Fruit fly (Drosophila melanogaster) whole organism, embryonic: ENCODE data around the gene CG15543.

ENCODE experiments used
- Antp ChIP-seq: fragments of 200-800 bp; sonication (Bioruptor generic); optimal IDR thresholded peaks from 3 replicates; lab custom pipeline; 2016; ENCODE audit warnings: missing biosample characterization, missing genetic modification characterization
- Asciz ChIP-seq: fragments of 200-800 bp; sonication (Bioruptor generic); optimal IDR thresholded peaks from 2 replicates; lab custom pipeline; 2017; ENCODE audit warnings: missing biosample characterization, mild to moderate bottlenecking, missing genetic modification characterization, missing genetic modification reagents
- Atf3 ChIP-seq: fragments of 200-800 bp; sonication (Bioruptor generic); optimal IDR thresholded peaks from 3 replicates; lab custom pipeline; 2016; ENCODE audit warnings: missing biosample characterization, missing genetic modification characterization
- B-H1 ChIP-seq: fragments of 200-800 bp; sonication (Bioruptor generic); IDR thresholded peaks from 3 replicates; pipeline ENCODE4 v1.3.6; 2022; ENCODE audit warnings: missing biosample characterization, missing genetic modification characterization
- CG10321 ChIP-seq: fragments of 200-800 bp; sonication (Bioruptor generic); IDR thresholded peaks from 2 replicates; pipeline ENCODE4 v1.3.6; 2022; ENCODE audit warnings: missing biosample characterization, missing genetic modification characterization
- CG10431 ChIP-seq: fragments of 200-800 bp; sonication (Bioruptor generic); optimal IDR thresholded peaks from 3 replicates; lab custom pipeline; 2018; ENCODE audit warnings: missing biosample characterization, mild to moderate bottlenecking, missing genetic modification characterization
- CG10654 ChIP-seq: fragments of 200-800 bp; sonication (Bioruptor generic); optimal IDR thresholded peaks from 2 replicates; lab custom pipeline; 2016; ENCODE audit warnings: missing biosample characterization, missing genetic modification characterization
- CG11723 ChIP-seq: fragments of 200-800 bp; sonication (Bioruptor generic); optimal IDR thresholded peaks from 2 replicates; lab custom pipeline; 2017; ENCODE audit warnings: missing biosample characterization, mild to moderate bottlenecking, missing genetic modification characterization
- CG12659 ChIP-seq: fragments of 200-800 bp; sonication (Bioruptor generic); optimal IDR thresholded peaks from 3 replicates; lab custom pipeline; 2017; ENCODE audit warnings: mild to moderate bottlenecking, missing biosample characterization, missing genetic modification reagents, missing genetic modification characterization
- CG13624 ChIP-seq: fragments of 200-800 bp; sonication (Bioruptor generic); optimal IDR thresholded peaks from 2 replicates; lab custom pipeline; 2016; ENCODE audit warnings: missing biosample characterization, missing genetic modification characterization
- CG15011 ChIP-seq: fragments of 200-800 bp; sonication (Bioruptor generic); optimal IDR thresholded peaks from 3 replicates; lab custom pipeline; 2018; ENCODE audit warnings: missing biosample characterization, mild to moderate bottlenecking, missing genetic modification characterization
- CG1603 ChIP-seq: fragments of 200-800 bp; sonication (Bioruptor generic); optimal IDR thresholded peaks from 2 replicates; lab custom pipeline; 2019; ENCODE audit warnings: missing biosample characterization, mild to moderate bottlenecking, missing genetic modification characterization, moderate library complexity
- CG16815 ChIP-seq: fragments of 200-800 bp; sonication (Bioruptor generic); optimal IDR thresholded peaks from 3 replicates; lab custom pipeline; 2017; ENCODE audit warnings: missing biosample characterization, mild to moderate bottlenecking, missing genetic modification characterization
- CG30403 ChIP-seq: fragments of 200-800 bp; sonication (Bioruptor generic); optimal IDR thresholded peaks from 3 replicates; lab custom pipeline; 2016; ENCODE audit warnings: missing biosample characterization, missing genetic modification characterization
- CG33557 ChIP-seq: fragments of 200-800 bp; sonication (Bioruptor generic); optimal IDR thresholded peaks from 2 replicates; lab custom pipeline; 2019; ENCODE audit warnings: missing biosample characterization, mild to moderate bottlenecking, missing genetic modification characterization, moderate library complexity
- CG34422 ChIP-seq: fragments of 200-800 bp; sonication (Bioruptor generic); IDR thresholded peaks from 3 replicates; pipeline ENCODE4 v1.3.6; 2022; ENCODE audit warnings: missing biosample characterization, missing genetic modification characterization
- CG3995 ChIP-seq: fragments of 200-800 bp; sonication (Bioruptor generic); optimal IDR thresholded peaks from 3 replicates; lab custom pipeline; 2016; ENCODE audit warnings: missing biosample characterization, missing genetic modification characterization
- CG43689 ChIP-seq: fragments of 200-800 bp; sonication (Bioruptor generic); IDR thresholded peaks from 2 replicates; pipeline ENCODE4 v1.3.6; 2022; ENCODE audit warnings: missing biosample characterization, missing genetic modification characterization
- CG4617 ChIP-seq: fragments of 200-800 bp; sonication (Bioruptor generic); optimal IDR thresholded peaks from 3 replicates; lab custom pipeline; 2016; ENCODE audit warnings: missing biosample characterization, missing genetic modification characterization, borderline replicate concordance
- CG6689 ChIP-seq: fragments of 200-800 bp; sonication (Bioruptor generic); IDR thresholded peaks from 2 replicates; pipeline ENCODE4 v1.3.6; 2022; ENCODE audit warnings: missing biosample characterization, missing genetic modification characterization
- CG6854 ChIP-seq: fragments of 200-800 bp; sonication (Bioruptor generic); optimal IDR thresholded peaks from 3 replicates; lab custom pipeline; 2017; ENCODE audit warnings: missing biosample characterization, mild to moderate bottlenecking, missing genetic modification characterization
- Elba2 ChIP-seq: fragments of 200-800 bp; sonication (Bioruptor generic); optimal IDR thresholded peaks from 3 replicates; lab custom pipeline; 2016; ENCODE audit warnings: missing biosample characterization, missing genetic modification characterization
- Hr39 ChIP-seq: fragments of >200 bp; optimal IDR thresholded peaks from 2 replicates; lab custom pipeline; 2017
- Hr78 ChIP-seq, 2 experiments: fragments of 200-800 bp in 1 of 2; fragments of >200 bp in 1 of 2; sonication (Bioruptor generic) in 1 of 2; optimal IDR thresholded peaks; 2 replicates each; lab custom pipeline; 2017 to 2019; ENCODE audit warnings: missing biosample characterization in 2 of 2, missing genetic modification characterization in 2 of 2, mild to moderate bottlenecking in 1 of 2, moderate library complexity in 1 of 2
- Jarid2 ChIP-seq: fragments of 200-800 bp; sonication (Bioruptor generic); optimal IDR thresholded peaks from 3 replicates; lab custom pipeline; 2017; ENCODE audit warnings: mild to moderate bottlenecking, missing biosample characterization, missing genetic modification reagents, missing genetic modification characterization
- Lhr ChIP-seq: fragments of 200-800 bp; sonication (Bioruptor generic); optimal IDR thresholded peaks from 3 replicates; lab custom pipeline; 2017; ENCODE audit warnings: mild to moderate bottlenecking, missing biosample characterization, missing genetic modification reagents, missing genetic modification characterization
- MBD-R2 ChIP-seq: fragments of 200-800 bp; sonication (Bioruptor generic); IDR thresholded peaks from 2 replicates; pipeline ENCODE4 v1.3.6; 2022; ENCODE audit warnings: missing biosample characterization, missing genetic modification characterization
- NC2α ChIP-seq: fragments of 200-800 bp; sonication (Bioruptor generic); optimal IDR thresholded peaks from 2 replicates; lab custom pipeline; 2016; ENCODE audit warnings: missing biosample characterization, missing genetic modification characterization
- Neu2 ChIP-seq: fragments of 200-800 bp; sonication (Bioruptor generic); optimal IDR thresholded peaks from 3 replicates; lab custom pipeline; 2016; ENCODE audit warnings: missing biosample characterization, missing genetic modification characterization, borderline replicate concordance
- Oaz ChIP-seq: fragments of 200-800 bp; sonication (Bioruptor generic); IDR thresholded peaks from 2 replicates; pipeline ENCODE4 v1.3.6; 2022; ENCODE audit warnings: missing biosample characterization, missing genetic modification characterization
- ac ChIP-seq: fragments of 200-800 bp; sonication (Bioruptor generic); optimal IDR thresholded peaks from 3 replicates; lab custom pipeline; 2017; ENCODE audit warnings: missing biosample characterization, mild to moderate bottlenecking, missing genetic modification characterization
- amos ChIP-seq: fragments of 200-800 bp; sonication (Bioruptor generic); IDR thresholded peaks from 2 replicates; pipeline ENCODE4 v1.3.6; 2022; ENCODE audit warnings: missing biosample characterization, missing genetic modification characterization; ENCODE audit not compliant: partially characterized antibody
- ap ChIP-seq: fragments of 200-800 bp; sonication (Bioruptor generic); IDR thresholded peaks from 2 replicates; pipeline ENCODE4 v1.3.6; 2022; ENCODE audit warnings: missing biosample characterization, missing genetic modification characterization
- ash1 ChIP-seq: fragments of 200-800 bp; sonication (Bioruptor generic); optimal IDR thresholded peaks from 2 replicates; lab custom pipeline; 2018; ENCODE audit warnings: missing biosample characterization, mild to moderate bottlenecking, missing genetic modification characterization
- bcd ChIP-seq: fragments of 200-800 bp; sonication (Bioruptor generic); optimal IDR thresholded peaks from 2 replicates; lab custom pipeline; 2017; ENCODE audit warnings: missing biosample characterization, mild to moderate bottlenecking, missing genetic modification characterization
- bigmax ChIP-seq: fragments of 200-800 bp; sonication (Bioruptor generic); optimal IDR thresholded peaks from 2 replicates; lab custom pipeline; 2018; ENCODE audit warnings: missing biosample characterization, mild to moderate bottlenecking, missing genetic modification characterization
- bsh ChIP-seq, 2 experiments: fragments of 200-800 bp; sonication (Bioruptor generic); optimal IDR thresholded peaks; 2 replicates each; lab custom pipeline; 2017 to 2018; ENCODE audit warnings: mild to moderate bottlenecking in 2 of 2, missing biosample characterization in 2 of 2, missing genetic modification characterization in 2 of 2, moderate library complexity in 1 of 2
- cad ChIP-seq: fragments of >200 bp; optimal IDR thresholded peaks from 2 replicates; lab custom pipeline; 2017; ENCODE audit warnings: missing biosample characterization, missing genetic modification characterization
- cg ChIP-seq: fragments of 200-800 bp; sonication (Bioruptor generic); optimal IDR thresholded peaks from 3 replicates; lab custom pipeline; 2019; ENCODE audit warnings: missing biosample characterization, mild to moderate bottlenecking, missing genetic modification characterization, moderate library complexity
- chif ChIP-seq, 2 experiments: fragments of 200-800 bp; sonication (Bioruptor generic); optimal IDR thresholded peaks; 3 replicates each; lab custom pipeline; 2016; ENCODE audit warnings: missing biosample characterization in 2 of 2, missing genetic modification characterization in 2 of 2
- en ChIP-seq: fragments of 200-800 bp; sonication (Bioruptor generic); optimal IDR thresholded peaks from 2 replicates; lab custom pipeline; 2016; ENCODE audit warnings: missing biosample characterization, missing genetic modification characterization
- gcm2 ChIP-seq: fragments of 200-800 bp; sonication (Bioruptor generic); optimal IDR thresholded peaks from 2 replicates; lab custom pipeline; 2016; ENCODE audit warnings: missing biosample characterization, missing genetic modification characterization
- ham ChIP-seq: fragments of 200-800 bp; sonication (Bioruptor generic); IDR thresholded peaks from 2 replicates; pipeline ENCODE4 v1.3.6; 2022; ENCODE audit warnings: missing biosample characterization, missing genetic modification characterization
- hth ChIP-seq: fragments of >200 bp; optimal IDR thresholded peaks from 2 replicates; lab custom pipeline; 2017; ENCODE audit warnings: inconsistent platforms
- maf-S ChIP-seq: fragments of 200-800 bp; sonication (Bioruptor generic); optimal IDR thresholded peaks from 2 replicates; lab custom pipeline; 2016; ENCODE audit warnings: missing biosample characterization, missing genetic modification characterization
- nerfin-2 ChIP-seq: fragments of 200-800 bp; sonication (Bioruptor generic); IDR thresholded peaks from 2 replicates; pipeline ENCODE4 v1.3.6; 2022; ENCODE audit warnings: missing biosample characterization, missing genetic modification characterization; ENCODE audit not compliant: partially characterized antibody
- pb ChIP-seq: fragments of 200-800 bp; sonication (Bioruptor generic); optimal IDR thresholded peaks from 3 replicates; lab custom pipeline; 2016; ENCODE audit warnings: missing biosample characterization, missing genetic modification characterization
- psq ChIP-seq: fragments of 200-800 bp; sonication (Bioruptor generic); optimal IDR thresholded peaks from 2 replicates; lab custom pipeline; 2017; ENCODE audit warnings: missing biosample characterization, missing genetic modification characterization
- tap ChIP-seq: fragments of 200-800 bp; optimal IDR thresholded peaks from 3 replicates; lab custom pipeline; 2019; ENCODE audit warnings: missing biosample characterization, mild to moderate bottlenecking, missing genetic modification characterization, moderate library complexity
- tio ChIP-seq: fragments of 200-800 bp; sonication (Bioruptor generic); optimal IDR thresholded peaks from 2 replicates; lab custom pipeline; 2017; ENCODE audit warnings: missing biosample characterization, missing genetic modification characterization, inconsistent platforms
- zf30C ChIP-seq: fragments of 200-800 bp; sonication (Bioruptor generic); optimal IDR thresholded peaks from 3 replicates; lab custom pipeline; 2018; ENCODE audit warnings: missing biosample characterization, mild to moderate bottlenecking, missing genetic modification characterization
- zfh2 ChIP-seq: fragments of 200-800 bp; sonication (Bioruptor generic); optimal IDR thresholded peaks from 2 replicates; lab custom pipeline; 2016; ENCODE audit warnings: missing biosample characterization, missing genetic modification characterization

Gene CG15543

DNA sequence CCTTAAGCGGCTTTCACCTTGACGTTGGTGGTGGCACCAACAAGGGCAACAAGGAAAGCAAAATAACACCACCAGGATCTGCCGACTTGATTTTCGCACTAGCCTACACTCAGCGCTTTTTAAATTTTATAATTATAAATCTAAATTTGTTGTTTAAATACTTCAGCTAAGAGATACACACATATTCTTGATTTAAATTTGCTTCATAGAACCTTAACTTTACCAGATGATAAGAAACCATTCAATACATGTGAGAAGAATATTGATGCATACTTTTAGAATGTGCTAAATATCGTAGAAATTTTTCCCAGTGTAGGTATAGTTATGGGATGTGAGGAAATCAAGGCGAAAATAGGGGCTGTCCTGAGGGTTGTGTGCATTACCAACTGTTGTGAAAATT, 9.6 kb upstream of the CG15543 start (continued):
- TF ChIP-seq CG16815 (GFP tag; lab: Kevin White, UChicago) (no peak), zf30C (GFP tag; lab: Kevin White, UChicago) (peak; percentile 74), cad (GFP tag; lab: Kevin White, UChicago) (no peak), Oaz (no peak), Lhr (GFP tag; lab: Kevin White, UChicago) (no peak), CG10654 (GFP tag; lab: Kevin White, UChicago) (peak; percentile 2), CG10431 (no peak), bcd (GFP tag; lab: Kevin White, UChicago) (no peak), maf-S (no peak), CG3995 (GFP tag; lab: Kevin White, UChicago) (no peak), CG11723 (GFP tag; lab: Kevin White, UChicago) (no peak), CG4617 (GFP tag; lab: Kevin White, UChicago) (no peak), bigmax (GFP tag; lab: Kevin White, UChicago) (no peak), ap (GFP tag; lab: Robert Waterston, UW) (no peak), ash1 (GFP tag; lab: Kevin White, UChicago) (no peak), Neu2 (no peak), CG30403 (GFP tag; lab: Kevin White, UChicago) (no peak), CG6854 (no peak), tap (tag; lab: Kevin White, UChicago) (no peak), amos (no peak), en (GFP tag; lab: Kevin White, UChicago) (no peak), CG43689 (GFP tag; lab: Robert Waterston, UW) (no peak), Hr78 (GFP tag; optimal IDR thresholded peaks at IDR 0.05; lab: Kevin White, UChicago) (no peak), hth (lab: Kevin White, UChicago) (no peak), Asciz (GFP tag; lab: Kevin White, UChicago) (no peak), gcm2 (no peak), Antp (GFP tag; lab: Kevin White, UChicago) (no peak), NC2α (GFP tag; lab: Kevin White, UChicago) (no peak), CG12659 (no peak), CG15011 (GFP tag; lab: Kevin White, UChicago) (no peak), zfh2 (GFP tag; lab: Kevin White, UChicago) (no peak), ham (GFP tag; lab: Robert Waterston, UW) (no peak), Jarid2 (no peak), Atf3 (GFP tag; lab: Kevin White, UChicago) (no peak), CG10321 (no peak), chif (GFP tag; optimal IDR thresholded peaks at IDR 0.05; lab: Kevin White, UChicago) (no peak), bsh (GFP tag; optimal IDR thresholded peaks at IDR 0.05; lab: Kevin White, UChicago) (peak in 1 of 2 experiments; percentile 59), nerfin-2 (no peak), pb (no peak), CG6689 (GFP tag; lab: Robert Waterston, UW) (peak; percentile 24; the same call in 1 of the 2 replicates), B-H1 (GFP tag; lab: Robert Waterston, UW) (no peak), CG34422 (no peak), Elba2 (GFP tag; lab: Kevin White, UChicago) (no peak), tio (no peak), MBD-R2 (GFP tag; lab: Robert Waterston, UW) (no peak), CG13624 (GFP tag; lab: Kevin White, UChicago) (no peak), CG33557 (peak; percentile 18), Hr39 (lab: Kevin White, UChicago) (no peak), cg (GFP tag; lab: Kevin White, UChicago) (no peak), psq (GFP tag; lab: Kevin White, UChicago) (no peak), ac (GFP tag; lab: Kevin White, UChicago) (no peak), CG1603 (peak; percentile 2)
